Fruit fly (Drosophila melanogaster) whole organism, embryonic: Measurements from ENCODE around the gene wry.
A peak's percentile ranks its signal among the peaks of the same experiment; 100 is the strongest.

Experiments used
- Aef1 ChIP-seq: fragments of 200-800 bp; sonication (Bioruptor generic); IDR thresholded peaks from 3 replicates; pipeline ENCODE4 v1.3.6; 2022; ENCODE audit warnings: missing biosample characterization, missing genetic modification characterization
- Blimp-1 ChIP-seq: fragments of 200-800 bp; sonication (Bioruptor generic); optimal IDR thresholded peaks from 3 replicates; lab custom pipeline; 2018; ENCODE audit warnings: missing biosample characterization, missing genetic modification characterization, mild to moderate bottlenecking, moderate library complexity, missing genetic modification reagents
- CG10543 ChIP-seq: fragments of 200-800 bp; sonication (Bioruptor generic); optimal IDR thresholded peaks from 3 replicates; lab custom pipeline; 2017; ENCODE audit warnings: missing biosample characterization, mild to moderate bottlenecking, missing genetic modification characterization, moderate library complexity
- CG11093 ChIP-seq: fragments of 200-800 bp; sonication (Bioruptor generic); IDR thresholded peaks from 3 replicates; pipeline ENCODE4 v1.3.6; 2022; ENCODE audit warnings: missing biosample characterization, missing genetic modification characterization
- CG11723 ChIP-seq: fragments of 200-800 bp; sonication (Bioruptor generic); optimal IDR thresholded peaks from 2 replicates; lab custom pipeline; 2017; ENCODE audit warnings: missing biosample characterization, mild to moderate bottlenecking, missing genetic modification characterization
- CG14441 ChIP-seq: fragments of 200-800 bp; sonication (Bioruptor generic); IDR thresholded peaks from 2 replicates; pipeline ENCODE4 v1.3.6; 2022; ENCODE audit warnings: missing biosample characterization, missing genetic modification characterization
- CG14667 ChIP-seq: fragments of 200-800 bp; sonication (Bioruptor generic); IDR thresholded peaks from 2 replicates; pipeline ENCODE4 v1.3.6; 2022; ENCODE audit warnings: missing biosample characterization, missing genetic modification characterization
- CG17912 ChIP-seq: fragments of 200-800 bp; sonication (Bioruptor generic); optimal IDR thresholded peaks from 2 replicates; lab custom pipeline; 2018; ENCODE audit warnings: missing biosample characterization, mild to moderate bottlenecking, missing genetic modification characterization
- CG2129 ChIP-seq: fragments of 200-800 bp; sonication (Bioruptor generic); IDR thresholded peaks from 2 replicates; pipeline ENCODE4 v1.3.6; 2022; ENCODE audit warnings: missing biosample characterization, missing genetic modification characterization; ENCODE audit not compliant: partially characterized antibody
- CG2712 ChIP-seq: fragments of 200-800 bp; optimal IDR thresholded peaks from 3 replicates; lab custom pipeline; 2019; ENCODE audit warnings: missing biosample characterization, mild to moderate bottlenecking, missing genetic modification characterization, moderate library complexity
- CG3838 ChIP-seq: fragments of 200-800 bp; sonication (Bioruptor generic); optimal IDR thresholded peaks from 3 replicates; lab custom pipeline; 2016; ENCODE audit warnings: missing biosample characterization, missing genetic modification characterization
- CG42726 ChIP-seq: fragments of 200-800 bp; sonication (Bioruptor generic); IDR thresholded peaks from 2 replicates; pipeline ENCODE4 v1.3.6; 2022; ENCODE audit warnings: missing biosample characterization, missing genetic modification characterization; ENCODE audit not compliant: partially characterized antibody
- CG4404 ChIP-seq: fragments of 200-800 bp; sonication (Bioruptor generic); IDR thresholded peaks from 2 replicates; pipeline ENCODE4 v1.3.6; 2022; ENCODE audit warnings: missing biosample characterization, missing genetic modification characterization
- CG4820 ChIP-seq: fragments of 200-800 bp; sonication (Bioruptor generic); optimal IDR thresholded peaks from 3 replicates; lab custom pipeline; 2016; ENCODE audit warnings: missing biosample characterization, missing genetic modification characterization
- CG4854 ChIP-seq: fragments of 200-800 bp; sonication (Bioruptor generic); optimal IDR thresholded peaks from 2 replicates; lab custom pipeline; 2016; ENCODE audit warnings: missing biosample characterization, missing genetic modification characterization, inconsistent platforms
- CG7556 ChIP-seq: fragments of 200-800 bp; sonication (Bioruptor generic); optimal IDR thresholded peaks from 2 replicates; lab custom pipeline; 2017; ENCODE audit warnings: missing biosample characterization, mild to moderate bottlenecking, missing genetic modification characterization
- CG7963 ChIP-seq: fragments of 200-800 bp; sonication (Bioruptor generic); IDR thresholded peaks from 3 replicates; pipeline ENCODE4 v1.3.6; 2022; ENCODE audit warnings: missing biosample characterization, missing genetic modification characterization; ENCODE audit not compliant: partially characterized antibody
- CG8089 ChIP-seq: fragments of 200-800 bp; sonication (Bioruptor generic); optimal IDR thresholded peaks from 3 replicates; lab custom pipeline; 2016; ENCODE audit warnings: missing biosample characterization, missing genetic modification characterization
- CG8944 ChIP-seq: fragments of 200-800 bp; sonication (Bioruptor generic); optimal IDR thresholded peaks from 3 replicates; lab custom pipeline; 2016; ENCODE audit warnings: missing biosample characterization, missing genetic modification characterization
- Drgx ChIP-seq: fragments of 200-800 bp; sonication (Bioruptor generic); IDR thresholded peaks from 2 replicates; pipeline ENCODE4 v1.3.6; 2022; ENCODE audit warnings: missing biosample characterization, missing genetic modification characterization
- Elba2 ChIP-seq: fragments of 200-800 bp; sonication (Bioruptor generic); optimal IDR thresholded peaks from 3 replicates; lab custom pipeline; 2016; ENCODE audit warnings: missing biosample characterization, missing genetic modification characterization
- Fer1 ChIP-seq: fragments of 200-800 bp; sonication (Bioruptor generic); optimal IDR thresholded peaks from 2 replicates; lab custom pipeline; 2017; ENCODE audit warnings: missing biosample characterization, mild to moderate bottlenecking, missing genetic modification characterization
- H2.0 ChIP-seq: fragments of 200-800 bp; sonication (Bioruptor generic); IDR thresholded peaks from 2 replicates; pipeline ENCODE4 v1.3.6; 2022; ENCODE audit warnings: missing biosample characterization, missing genetic modification characterization
- Hr51 ChIP-seq, 2 experiments: fragments of 200-800 bp; sonication (Bioruptor generic); optimal IDR thresholded peaks; 2 replicates in 1 of 2; 3 replicates in 1 of 2; lab custom pipeline; 2016 to 2018; ENCODE audit warnings: missing biosample characterization in 2 of 2, missing genetic modification characterization in 2 of 2, mild to moderate bottlenecking in 1 of 2, moderate library complexity in 1 of 2
- Oli ChIP-seq: fragments of 200-800 bp; sonication (Bioruptor generic); optimal IDR thresholded peaks from 2 replicates; lab custom pipeline; 2018; ENCODE audit warnings: missing biosample characterization, mild to moderate bottlenecking, missing genetic modification characterization, moderate library complexity
- Ravus ChIP-seq: fragments of 200-800 bp; sonication (Bioruptor generic); IDR thresholded peaks from 2 replicates; pipeline ENCODE4 v1.3.6; 2022; ENCODE audit warnings: missing biosample characterization, missing genetic modification characterization
- Rfx ChIP-seq: fragments of 200-800 bp; sonication (Bioruptor generic); IDR thresholded peaks from 2 replicates; pipeline ENCODE4 v1.3.6; 2022; ENCODE audit warnings: missing biosample characterization, missing genetic modification characterization
- ap ChIP-seq: fragments of 200-800 bp; sonication (Bioruptor generic); IDR thresholded peaks from 2 replicates; pipeline ENCODE4 v1.3.6; 2022; ENCODE audit warnings: missing biosample characterization, missing genetic modification characterization
- ara ChIP-seq: fragments of 200-800 bp; sonication (Bioruptor generic); IDR thresholded peaks from 2 replicates; pipeline ENCODE4 v1.3.6; 2022; ENCODE audit warnings: missing biosample characterization, missing genetic modification characterization
- bigmax ChIP-seq: fragments of 200-800 bp; sonication (Bioruptor generic); optimal IDR thresholded peaks from 2 replicates; lab custom pipeline; 2018; ENCODE audit warnings: missing biosample characterization, mild to moderate bottlenecking, missing genetic modification characterization
- br ChIP-seq: fragments of >200 bp; optimal IDR thresholded peaks from 2 replicates; lab custom pipeline; 2017
- chinmo ChIP-seq: fragments of 200-800 bp; sonication (Bioruptor generic); IDR thresholded peaks from 4 replicates; pipeline ENCODE4 v1.3.6; 2022; ENCODE audit warnings: missing biosample characterization, missing genetic modification characterization; ENCODE audit not compliant: partially characterized antibody
- crp ChIP-seq, 2 experiments: fragments of 200-800 bp; sonication (Bioruptor generic); optimal IDR thresholded peaks; 2 replicates in 1 of 2; 3 replicates in 1 of 2; lab custom pipeline; 2017; ENCODE audit warnings: missing biosample characterization in 2 of 2, missing genetic modification characterization in 2 of 2, mild to moderate bottlenecking in 1 of 2, moderate library complexity in 1 of 2
- dan ChIP-seq: fragments of 200-800 bp; sonication (Bioruptor generic); IDR thresholded peaks from 2 replicates; pipeline ENCODE4 v1.3.6; 2022; ENCODE audit warnings: missing biosample characterization, missing genetic modification characterization
- disco-r ChIP-seq: fragments of 200-800 bp; sonication (Bioruptor generic); optimal IDR thresholded peaks from 2 replicates; lab custom pipeline; 2016; ENCODE audit warnings: missing biosample characterization, missing genetic modification characterization
- en ChIP-seq: fragments of 200-800 bp; sonication (Bioruptor generic); optimal IDR thresholded peaks from 2 replicates; lab custom pipeline; 2016; ENCODE audit warnings: missing biosample characterization, missing genetic modification characterization
- ham ChIP-seq: fragments of 200-800 bp; sonication (Bioruptor generic); IDR thresholded peaks from 2 replicates; pipeline ENCODE4 v1.3.6; 2022; ENCODE audit warnings: missing biosample characterization, missing genetic modification characterization
- hb ChIP-seq: fragments of 200-800 bp; sonication (Bioruptor generic); IDR thresholded peaks from 3 replicates; pipeline ENCODE4 v1.3.6; 2022; ENCODE audit warnings: missing biosample characterization, missing genetic modification characterization; ENCODE audit not compliant: partially characterized antibody
- ind ChIP-seq: fragments of 200-800 bp; sonication (Bioruptor generic); optimal IDR thresholded peaks from 3 replicates; lab custom pipeline; 2016; ENCODE audit warnings: missing biosample characterization, missing genetic modification characterization
- inv ChIP-seq: fragments of 200-800 bp; sonication (Bioruptor generic); IDR thresholded peaks from 2 replicates; pipeline ENCODE4 v1.3.6; 2022; ENCODE audit warnings: missing biosample characterization, missing genetic modification characterization; ENCODE audit not compliant: partially characterized antibody
- nau ChIP-seq: fragments of 200-800 bp; sonication (Bioruptor generic); optimal IDR thresholded peaks from 3 replicates; lab custom pipeline; 2017; ENCODE audit warnings: missing biosample characterization, mild to moderate bottlenecking, missing genetic modification characterization, missing genetic modification reagents
- phol ChIP-seq: fragments of 200-800 bp; sonication (Bioruptor generic); optimal IDR thresholded peaks from 3 replicates; lab custom pipeline; 2018; ENCODE audit warnings: missing biosample characterization, mild to moderate bottlenecking, missing genetic modification characterization, moderate library complexity
- rib ChIP-seq: fragments of 200-800 bp; sonication (Bioruptor generic); IDR thresholded peaks from 2 replicates; pipeline ENCODE4 v1.3.6; 2022; ENCODE audit warnings: missing biosample characterization, missing genetic modification characterization
- salm ChIP-seq: fragments of 200-800 bp; sonication (Bioruptor generic); optimal IDR thresholded peaks from 2 replicates; lab custom pipeline; 2018; ENCODE audit warnings: missing biosample characterization, mild to moderate bottlenecking, missing genetic modification characterization
- shn ChIP-seq: fragments of 200-800 bp; sonication (Bioruptor generic); optimal IDR thresholded peaks from 3 replicates; lab custom pipeline; 2016; ENCODE audit warnings: missing biosample characterization, missing genetic modification characterization
- tna ChIP-seq: fragments of 200-800 bp; sonication (Bioruptor generic); IDR thresholded peaks from 2 replicates; pipeline ENCODE4 v1.3.6; 2022; ENCODE audit warnings: missing biosample characterization, missing genetic modification characterization; ENCODE audit not compliant: partially characterized antibody
- trem ChIP-seq: fragments of 200-800 bp; optimal IDR thresholded peaks from 3 replicates; lab custom pipeline; 2019; ENCODE audit warnings: missing biosample characterization, mild to moderate bottlenecking, missing genetic modification characterization, moderate library complexity
- tup ChIP-seq: fragments of 200-800 bp; sonication (Bioruptor generic); optimal IDR thresholded peaks from 2 replicates; lab custom pipeline; 2016; ENCODE audit warnings: missing biosample characterization, mild to moderate bottlenecking, missing genetic modification characterization, moderate library complexity
- twi ChIP-seq: fragments of 200-800 bp; optimal IDR thresholded peaks from 2 replicates; lab custom pipeline; 2019; ENCODE audit warnings: missing biosample characterization, mild to moderate bottlenecking, missing genetic modification characterization, moderate library complexity

The wry gene

DNA sequence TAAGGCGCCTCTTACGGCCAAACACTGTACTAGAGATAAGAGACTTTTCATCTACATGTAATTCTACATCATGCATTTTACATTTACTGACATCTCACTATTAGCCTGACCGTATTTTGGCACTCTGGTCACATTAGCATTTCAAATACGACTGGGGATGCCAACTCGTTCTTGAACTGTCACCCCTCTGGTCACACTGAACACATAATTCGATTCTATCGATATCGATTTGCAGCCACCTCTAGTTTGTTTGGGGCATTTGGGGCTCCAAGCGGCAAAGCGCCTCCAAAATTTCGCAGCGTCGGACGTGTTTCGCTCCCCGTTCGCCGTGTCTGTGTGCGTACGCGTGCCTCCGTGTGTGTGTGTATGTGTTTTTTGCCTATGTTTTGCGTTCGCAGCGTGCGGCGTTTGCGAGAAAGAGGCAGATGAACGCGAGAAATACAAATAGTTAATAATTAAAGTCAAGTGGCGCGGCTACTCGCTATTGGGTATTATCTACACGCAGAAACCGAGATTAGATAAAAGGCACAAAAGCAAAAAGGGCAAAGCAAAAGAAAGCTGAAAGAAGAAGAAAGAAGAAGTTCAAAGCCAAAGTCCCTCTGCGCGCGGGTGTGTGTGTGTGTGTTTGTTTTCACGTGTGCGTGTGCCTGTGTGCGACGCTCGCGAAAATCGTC, 48.2 kb downstream of the wry start, which contains the start of gene Wdr62 (continued):
- TF ChIP-seq ind (GFP tag; lab: Kevin White, UChicago) (peak; percentile 13), br (lab: Kevin White, UChicago) (no peak), CG4820 (GFP tag; lab: Kevin White, UChicago) (peak; percentile 20), Elba2 (GFP tag; lab: Kevin White, UChicago) (peak; percentile 84), Rfx (GFP tag; lab: Robert Waterston, UW) (peak; percentile 53), ara (GFP tag; lab: Robert Waterston, UW) (peak; percentile 43; the same call in 1 of the 2 replicates), dan (GFP tag; lab: Robert Waterston, UW) (no peak), Hr51 (GFP tag; optimal IDR thresholded peaks at IDR 0.05; lab: Kevin White, UChicago) (peak in 1 of 2 experiments; percentile 63), twi (no peak), CG7963 (GFP tag; lab: Robert Waterston, UW) (peak; percentile 61; the same call in 1 of the 3 replicates), CG11093 (no peak), salm (tag; lab: Kevin White, UChicago) (peak; percentile 18), Fer1 (peak; percentile 66), CG14667 (GFP tag; lab: Robert Waterston, UW) (no peak), tup (GFP tag; lab: Kevin White, UChicago) (no peak), trem (tag; lab: Kevin White, UChicago) (peak; percentile 100), en (no peak), CG10543 (GFP tag; lab: Kevin White, UChicago) (peak; percentile 78), rib (GFP tag; lab: Robert Waterston, UW) (peak; percentile 91), shn (peak; percentile 36), CG17912 (no peak), inv (peak; percentile 60), CG4854 (GFP tag; lab: Kevin White, UChicago) (peak; percentile 51), CG2129 (no peak), CG2712 (tag; lab: Kevin White, UChicago) (peak; percentile 76), hb (GFP tag; lab: Robert Waterston, UW) (no peak), tna (GFP tag; lab: Robert Waterston, UW) (no peak; the same call in none of the 2 replicates), CG11723 (GFP tag; lab: Kevin White, UChicago) (peak; percentile 57), ham (no peak), CG8089 (GFP tag; lab: Kevin White, UChicago) (peak; percentile 45), CG42726 (peak; percentile 72; the same call in 1 of the 2 replicates), CG7556 (GFP tag; lab: Kevin White, UChicago) (peak; percentile 23), Drgx (GFP tag; lab: Robert Waterston, UW) (0 out of 2 replicates have a peak, but pooled peaks have one; percentile 20), phol (tag; lab: Kevin White, UChicago) (peak; percentile 49), Oli (no peak), nau (GFP tag; lab: Kevin White, UChicago) (peak; percentile 66), bigmax (GFP tag; lab: Kevin White, UChicago) (peak; percentile 32), Ravus (GFP tag; lab: Robert Waterston, UW) (no peak), CG4404 (GFP tag; lab: Robert Waterston, UW) (no peak), Blimp-1 (GFP tag; lab: Kevin White, UChicago) (no peak), CG14441 (no peak), H2.0 (GFP tag; lab: Robert Waterston, UW) (0 out of 2 replicates have a peak, but pooled peaks have one; percentile 30), CG3838 (GFP tag; lab: Kevin White, UChicago) (peak; percentile 17), chinmo (GFP tag; lab: Robert Waterston, UW) (peak; percentile 71; the same call in 1 of the 4 replicates), crp (GFP tag; optimal IDR thresholded peaks at IDR 0.05; lab: Kevin White, UChicago) (no peak), Aef1 (GFP tag; lab: Robert Waterston, UW) (no peak), disco-r (GFP tag; lab: Kevin White, UChicago) (no peak), ap (no peak), CG8944 (GFP tag; lab: Kevin White, UChicago) (peak; percentile 35)
